Worm (Caenorhabditis elegans): ENCODE data around the gene hlh-27.

The hlh-27 gene

ce11 chrII:5570272-5570671, 30.3 kb upstream of the hlh-27 start, which contains the start of the genes C17C3.1 and C17C3.15:
C17C3.1 (plus strand) TSS chrII:5570572.
C17C3.15 (plus strand) TSS chrII:5570654.
- TF ChIP-seq nhr-11 (tag; optimal IDR thresholded peaks at IDR 0.05) (no peak), nhr-25 (tag; optimal IDR thresholded peaks at IDR 0.05) (no peak), pqm-1 (tag; optimal IDR thresholded peaks at IDR 0.05) (no peak), nhr-237 (tag; optimal IDR thresholded peaks at IDR 0.05) (no peak), eor-1 (tag; optimal IDR thresholded peaks at IDR 0.05) (no peak)

ce11 chrII:5565082-5565623, 25.1 kb upstream of the hlh-27 start:
- no peak for TF ChIP-seq elt-2 (tag; optimal IDR thresholded peaks at IDR 0.05)
- no peak for TF ChIP-seq ceh-9 (tag; optimal IDR thresholded peaks at IDR 0.05)
- no peak for TF ChIP-seq elt-1 (tag; optimal IDR thresholded peaks at IDR 0.05)
- TF ChIP-seq lsy-12 (tag; optimal IDR thresholded peaks at IDR 0.05): no peak
- TF ChIP-seq hmg-11 (tag; optimal IDR thresholded peaks at IDR 0.05): no peak
- no peak for TF ChIP-seq ceh-28 (tag; optimal IDR thresholded peaks at IDR 0.05)
- no peak for TF ChIP-seq pha-4 (tag; optimal IDR thresholded peaks at IDR 0.05)
- TF ChIP-seq nfya-1 (tag; optimal IDR thresholded peaks at IDR 0.05; ENCODE audit: insufficient read depth): no peak
- no peak for TF ChIP-seq jun-1 (tag; optimal IDR thresholded peaks at IDR 0.05)

DNA sequence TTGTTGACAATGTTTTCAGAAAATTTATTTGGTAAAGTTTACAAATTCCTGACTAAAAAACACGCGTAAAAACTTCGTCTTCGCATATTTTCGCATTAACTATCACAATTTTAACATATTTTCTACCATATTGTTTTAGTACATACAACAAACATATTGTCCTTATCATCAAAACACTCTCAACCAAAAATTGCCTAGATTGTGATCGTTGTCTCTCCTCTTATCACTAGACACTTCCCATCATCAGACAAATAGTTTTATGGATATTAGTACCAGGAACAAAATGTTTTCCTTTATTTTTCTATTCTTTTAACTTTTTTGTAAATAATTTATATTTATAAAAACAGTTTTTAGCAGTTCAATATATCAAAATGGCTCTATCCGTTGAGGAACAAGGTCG, 21.4 kb upstream of the hlh-27 start, which contains the start of gene C17C3.3:
Gene C17C3.3 (plus strand): TSS at position 346 of the 400 bp plus-strand sequence.
- TF ChIP-seq daf-12 (tag; optimal IDR thresholded peaks at IDR 0.05) (no peak), sea-2 (GFP tag; optimal IDR thresholded peaks at IDR 0.05) (no peak), pha-4 (tag; optimal IDR thresholded peaks at IDR 0.05) (peak; percentile 46), pqm-1 (tag; optimal IDR thresholded peaks at IDR 0.05) (peak; percentile 67), elt-2 (tag; optimal IDR thresholded peaks at IDR 0.05) (peak; percentile 88)

ce11 chrII:5557134-5557533, 17.1 kb upstream of the hlh-27 start:
- no peak for TF ChIP-seq ceh-16 (tag; optimal IDR thresholded peaks at IDR 0.05)
- TF ChIP-seq pqm-1 (tag; optimal IDR thresholded peaks at IDR 0.05): peak; percentile 76
- TF ChIP-seq nhr-12 (tag; optimal IDR thresholded peaks at IDR 0.05): no peak
- no peak for TF ChIP-seq ztf-4 (tag; optimal IDR thresholded peaks at IDR 0.05)
- peak; percentile 95 for TF ChIP-seq elt-2 (tag; optimal IDR thresholded peaks at IDR 0.05)

- TF ChIP-seq hmg-11 (tag; optimal IDR thresholded peaks at IDR 0.05): no peak
- TF ChIP-seq nhr-25 (tag; optimal IDR thresholded peaks at IDR 0.05): no peak
- TF ChIP-seq ceh-9 (tag; optimal IDR thresholded peaks at IDR 0.05): no peak
- TF ChIP-seq fos-1 (tag; optimal IDR thresholded peaks at IDR 0.05): no peak
- no peak for TF ChIP-seq mml-1 (tag; optimal IDR thresholded peaks at IDR 0.05)
- no peak for TF ChIP-seq daf-12 (tag; optimal IDR thresholded peaks at IDR 0.05)
- TF ChIP-seq fkh-2 (tag; optimal IDR thresholded peaks at IDR 0.05): no peak
- TF ChIP-seq ceh-82 (tag; optimal IDR thresholded peaks at IDR 0.05): no peak
- TF ChIP-seq egl-27 (tag; optimal IDR thresholded peaks at IDR 0.05): no peak
- TF ChIP-seq lin-39 (tag; optimal IDR thresholded peaks at IDR 0.05): no peak
- no peak for TF ChIP-seq nhr-23 (tag; optimal IDR thresholded peaks at IDR 0.05)
- no peak for TF ChIP-seq nfya-1 (tag; optimal IDR thresholded peaks at IDR 0.05; ENCODE audit: insufficient read depth)
- no peak for TF ChIP-seq egl-5 (tag; optimal IDR thresholded peaks at IDR 0.05)
- no peak for TF ChIP-seq ZK546.5 (tag; optimal IDR thresholded peaks at IDR 0.05)
- no peak for TF ChIP-seq zag-1 (tag; optimal IDR thresholded peaks at IDR 0.05)
These were observed 16.4 kb upstream of the hlh-27 start, which contains the start of gene ins-11 for ce11 chrII:5556431-5556830. ins-11 (plus strand) TSS chrII:5556731.

- TF ChIP-seq ztf-11 (tag; optimal IDR thresholded peaks at IDR 0.05): no peak
- peak; percentile 72 for TF ChIP-seq elt-2 (tag; optimal IDR thresholded peaks at IDR 0.05)
These were observed 15.5 kb upstream of the hlh-27 start for ce11 chrII:5555522-5555921.

- TF ChIP-seq pqm-1 (tag; optimal IDR thresholded peaks at IDR 0.05) (peak; percentile 24), lin-39 (tag; optimal IDR thresholded peaks at IDR 0.05) (no peak), elt-2 (tag; optimal IDR thresholded peaks at IDR 0.05) (peak; percentile 33)
These were observed 14.8 kb upstream of the hlh-27 start for ce11 chrII:5554788-5555187.

Data from whole organism, L3 larva.